Fruit fly (Drosophila melanogaster) whole organism, embryonic: ENCODE measurements around the gene CG11674.

Experiments used
- CG10147 ChIP-seq: fragments of 200-800 bp; sonication (Bioruptor generic); optimal IDR thresholded peaks from 2 replicates; lab custom pipeline; 2019; ENCODE audit warnings: missing biosample characterization, mild to moderate bottlenecking, missing genetic modification characterization, moderate library complexity
- CG10267 ChIP-seq: fragments of 200-800 bp; sonication (Bioruptor generic); optimal IDR thresholded peaks from 2 replicates; lab custom pipeline; 2018; ENCODE audit warnings: missing biosample characterization, mild to moderate bottlenecking, missing genetic modification characterization, moderate library complexity
- CG10366 ChIP-seq: fragments of 200-800 bp; sonication (Bioruptor generic); IDR thresholded peaks from 2 replicates; pipeline ENCODE4 v1.3.6; 2022; ENCODE audit warnings: missing biosample characterization, missing genetic modification characterization
- CG10565 ChIP-seq: fragments of 200-800 bp; sonication (Bioruptor generic); optimal IDR thresholded peaks from 3 replicates; lab custom pipeline; 2016; ENCODE audit warnings: missing biosample characterization, mild to moderate bottlenecking, missing genetic modification characterization
- CG11456 ChIP-seq: fragments of 200-800 bp; sonication (Bioruptor generic); IDR thresholded peaks from 3 replicates; pipeline ENCODE4 v1.3.6; 2022; ENCODE audit warnings: missing biosample characterization, missing genetic modification characterization
- CG12155 ChIP-seq: fragments of 200-800 bp; sonication (Bioruptor generic); optimal IDR thresholded peaks from 3 replicates; lab custom pipeline; 2016; ENCODE audit warnings: missing biosample characterization, missing genetic modification characterization
- CG12942 ChIP-seq: fragments of 200-800 bp; sonication (Bioruptor generic); optimal IDR thresholded peaks from 3 replicates; lab custom pipeline; 2016; ENCODE audit warnings: missing biosample characterization, missing genetic modification characterization
- CG13894 ChIP-seq: fragments of 200-800 bp; sonication (Bioruptor generic); optimal IDR thresholded peaks from 3 replicates; lab custom pipeline; 2018; ENCODE audit warnings: missing biosample characterization, mild to moderate bottlenecking, missing genetic modification characterization, moderate library complexity
- CG14667 ChIP-seq: fragments of 200-800 bp; sonication (Bioruptor generic); IDR thresholded peaks from 2 replicates; pipeline ENCODE4 v1.3.6; 2022; ENCODE audit warnings: missing biosample characterization, missing genetic modification characterization
- CG1602 ChIP-seq: fragments of 200-800 bp; sonication (Bioruptor generic); optimal IDR thresholded peaks from 3 replicates; lab custom pipeline; 2016; ENCODE audit warnings: missing biosample characterization, missing genetic modification characterization
- CG1603 ChIP-seq: fragments of 200-800 bp; sonication (Bioruptor generic); optimal IDR thresholded peaks from 2 replicates; lab custom pipeline; 2019; ENCODE audit warnings: missing biosample characterization, mild to moderate bottlenecking, missing genetic modification characterization, moderate library complexity
- CG16863 ChIP-seq: fragments of 200-800 bp; sonication (Bioruptor generic); optimal IDR thresholded peaks from 3 replicates; lab custom pipeline; 2016; ENCODE audit warnings: missing biosample characterization, missing genetic modification characterization
- CG18262 ChIP-seq: fragments of 200-800 bp; optimal IDR thresholded peaks from 3 replicates; lab custom pipeline; 2019; ENCODE audit warnings: missing biosample characterization, mild to moderate bottlenecking, missing genetic modification characterization, moderate library complexity
- CG18599 ChIP-seq: fragments of 200-800 bp; sonication (Bioruptor generic); optimal IDR thresholded peaks from 3 replicates; lab custom pipeline; 2017; ENCODE audit warnings: missing biosample characterization, missing genetic modification characterization, mild to moderate bottlenecking, moderate library complexity, missing genetic modification reagents
- CG4707 ChIP-seq: fragments of 200-800 bp; sonication (Bioruptor generic); optimal IDR thresholded peaks from 2 replicates; lab custom pipeline; 2018; ENCODE audit warnings: missing biosample characterization, mild to moderate bottlenecking, missing genetic modification characterization, moderate library complexity
- CG9797 ChIP-seq: fragments of 200-800 bp; sonication (Bioruptor generic); optimal IDR thresholded peaks from 3 replicates; lab custom pipeline; 2018; ENCODE audit warnings: missing biosample characterization, mild to moderate bottlenecking, missing genetic modification characterization
- Deaf1 ChIP-seq: fragments of 200-800 bp; optimal IDR thresholded peaks from 3 replicates; lab custom pipeline; 2019; ENCODE audit warnings: missing biosample characterization, mild to moderate bottlenecking, missing genetic modification characterization, moderate library complexity
- Dek ChIP-seq: fragments of 200-800 bp; sonication (Bioruptor generic); optimal IDR thresholded peaks from 3 replicates; lab custom pipeline; 2019; ENCODE audit warnings: missing biosample characterization, mild to moderate bottlenecking, missing genetic modification characterization, moderate library complexity
- Fer3 ChIP-seq: fragments of 200-800 bp; sonication (Bioruptor generic); optimal IDR thresholded peaks from 2 replicates; lab custom pipeline; 2018; ENCODE audit warnings: missing biosample characterization, mild to moderate bottlenecking, missing genetic modification characterization, moderate library complexity
- GATAe ChIP-seq: fragments of 200-800 bp; sonication (Bioruptor generic); conservative IDR thresholded peaks from 2 replicates; pipeline ENCODE4 v1.3.6; 2022; ENCODE audit warnings: missing biosample characterization, missing genetic modification characterization
- H2.0 ChIP-seq: fragments of 200-800 bp; sonication (Bioruptor generic); IDR thresholded peaks from 2 replicates; pipeline ENCODE4 v1.3.6; 2022; ENCODE audit warnings: missing biosample characterization, missing genetic modification characterization
- HmgD ChIP-seq: fragments of 200-800 bp; sonication (Bioruptor generic); optimal IDR thresholded peaks from 3 replicates; lab custom pipeline; 2016; ENCODE audit warnings: missing biosample characterization, missing genetic modification characterization
- Hr39 ChIP-seq: fragments of >200 bp; optimal IDR thresholded peaks from 2 replicates; lab custom pipeline; 2017
- Lhr ChIP-seq: fragments of 200-800 bp; sonication (Bioruptor generic); optimal IDR thresholded peaks from 3 replicates; lab custom pipeline; 2017; ENCODE audit warnings: mild to moderate bottlenecking, missing biosample characterization, missing genetic modification reagents, missing genetic modification characterization
- Lpt ChIP-seq: fragments of >200 bp; optimal IDR thresholded peaks from 2 replicates; lab custom pipeline; 2018; ENCODE audit warnings: missing biosample characterization, missing genetic modification characterization
- Myb ChIP-seq: fragments of 200-800 bp; sonication (Bioruptor generic); optimal IDR thresholded peaks from 2 replicates; lab custom pipeline; 2016; ENCODE audit warnings: missing biosample characterization, missing genetic modification characterization
- NC2α ChIP-seq: fragments of 200-800 bp; sonication (Bioruptor generic); optimal IDR thresholded peaks from 2 replicates; lab custom pipeline; 2016; ENCODE audit warnings: missing biosample characterization, missing genetic modification characterization
- Neu2 ChIP-seq: fragments of 200-800 bp; sonication (Bioruptor generic); optimal IDR thresholded peaks from 3 replicates; lab custom pipeline; 2016; ENCODE audit warnings: missing biosample characterization, missing genetic modification characterization, borderline replicate concordance
- Side ChIP-seq: fragments of 200-800 bp; sonication (Bioruptor generic); optimal IDR thresholded peaks from 2 replicates; lab custom pipeline; 2016; ENCODE audit warnings: missing biosample characterization, missing genetic modification characterization
- Spps ChIP-seq: fragments of 200-800 bp; sonication (Bioruptor generic); optimal IDR thresholded peaks from 2 replicates; lab custom pipeline; 2018; ENCODE audit warnings: missing biosample characterization, mild to moderate bottlenecking, missing genetic modification characterization
- ato ChIP-seq: fragments of 200-800 bp; sonication (Bioruptor generic); IDR thresholded peaks from 2 replicates; pipeline ENCODE4 v1.3.6; 2022; ENCODE audit warnings: missing biosample characterization, missing genetic modification characterization; ENCODE audit not compliant: partially characterized antibody
- bab2 ChIP-seq: fragments of 200-800 bp; sonication (Bioruptor generic); optimal IDR thresholded peaks from 2 replicates; lab custom pipeline; 2016; ENCODE audit warnings: missing biosample characterization, missing genetic modification characterization
- cad ChIP-seq: fragments of >200 bp; optimal IDR thresholded peaks from 2 replicates; lab custom pipeline; 2017; ENCODE audit warnings: missing biosample characterization, missing genetic modification characterization
- caup ChIP-seq: fragments of 200-800 bp; sonication (Bioruptor generic); optimal IDR thresholded peaks from 3 replicates; lab custom pipeline; 2017; ENCODE audit warnings: missing biosample characterization, mild to moderate bottlenecking, missing genetic modification characterization, moderate library complexity; ENCODE audit not compliant: severe bottlenecking
- chn ChIP-seq: fragments of 200-800 bp; sonication (Bioruptor generic); optimal IDR thresholded peaks from 2 replicates; lab custom pipeline; 2016; ENCODE audit warnings: missing biosample characterization, missing genetic modification characterization
- dmrt99B ChIP-seq: fragments of 200-800 bp; sonication (Bioruptor generic); optimal IDR thresholded peaks from 2 replicates; lab custom pipeline; 2018; ENCODE audit warnings: missing biosample characterization, mild to moderate bottlenecking, missing genetic modification characterization, moderate library complexity
- eyg ChIP-seq: fragments of 200-800 bp; sonication (Bioruptor generic); optimal IDR thresholded peaks from 3 replicates; lab custom pipeline; 2016; ENCODE audit warnings: missing biosample characterization, missing genetic modification characterization
- fu2 ChIP-seq: fragments of 200-800 bp; sonication (Bioruptor generic); optimal IDR thresholded peaks from 2 replicates; lab custom pipeline; 2016; ENCODE audit warnings: missing biosample characterization, missing genetic modification characterization
- ind ChIP-seq: fragments of 200-800 bp; sonication (Bioruptor generic); optimal IDR thresholded peaks from 3 replicates; lab custom pipeline; 2016; ENCODE audit warnings: missing biosample characterization, missing genetic modification characterization
- ken ChIP-seq: fragments of 200-800 bp; sonication (Bioruptor generic); IDR thresholded peaks from 3 replicates; pipeline ENCODE4 v1.3.6; 2022; ENCODE audit warnings: missing biosample characterization, missing genetic modification characterization
- kni ChIP-seq: fragments of 200-800 bp; sonication (Bioruptor generic); optimal IDR thresholded peaks from 3 replicates; lab custom pipeline; 2017; ENCODE audit warnings: mild to moderate bottlenecking, missing biosample characterization, missing genetic modification reagents, missing genetic modification characterization
- maf-S ChIP-seq: fragments of 200-800 bp; sonication (Bioruptor generic); optimal IDR thresholded peaks from 2 replicates; lab custom pipeline; 2016; ENCODE audit warnings: missing biosample characterization, missing genetic modification characterization
- sna ChIP-seq: fragments of 200-800 bp; sonication (Bioruptor generic); IDR thresholded peaks from 2 replicates; pipeline ENCODE4 v1.3.6; 2022; ENCODE audit warnings: missing biosample characterization, missing genetic modification characterization; ENCODE audit not compliant: partially characterized antibody
- ttk ChIP-seq: fragments of 200-800 bp; sonication (Bioruptor generic); IDR thresholded peaks from 2 replicates; pipeline ENCODE4 v2.1.2; 2022; ENCODE audit warnings: missing biosample characterization, missing genetic modification characterization
- tup ChIP-seq: fragments of 200-800 bp; sonication (Bioruptor generic); optimal IDR thresholded peaks from 2 replicates; lab custom pipeline; 2016; ENCODE audit warnings: missing biosample characterization, mild to moderate bottlenecking, missing genetic modification characterization, moderate library complexity
- unc-4 ChIP-seq: fragments of 200-800 bp; sonication (Bioruptor generic); IDR thresholded peaks from 2 replicates; pipeline ENCODE4 v1.3.6; 2022; ENCODE audit warnings: missing biosample characterization, missing genetic modification characterization; ENCODE audit not compliant: partially characterized antibody
- vfl ChIP-seq: fragments of 200-800 bp; sonication (Bioruptor generic); optimal IDR thresholded peaks from 2 replicates; lab custom pipeline; 2016; ENCODE audit warnings: missing biosample characterization, missing genetic modification characterization
- wek ChIP-seq: fragments of 200-800 bp; sonication (Bioruptor generic); optimal IDR thresholded peaks from 3 replicates; lab custom pipeline; 2018; ENCODE audit warnings: missing biosample characterization, mild to moderate bottlenecking, missing genetic modification characterization, moderate library complexity
- zen ChIP-seq: fragments of 200-800 bp; sonication (Bioruptor generic); optimal IDR thresholded peaks from 3 replicates; lab custom pipeline; 2018; ENCODE audit warnings: missing biosample characterization, mild to moderate bottlenecking, missing genetic modification characterization, moderate library complexity

Gene CG11674

dm6 chrX:14208426-14209208 lies 17.1 kb downstream of the CG11674 start (continued):
- peak; percentile 30 for TF ChIP-seq chn
- TF ChIP-seq ttk = peak; percentile 42; the same call in 1 of the 2 replicates
- TF ChIP-seq CG9797 = no peak
- TF ChIP-seq sna (GFP tag; lab: Robert Waterston, UW) = no peak
- peak; percentile 67 for TF ChIP-seq CG18262
- peak; percentile 70 for TF ChIP-seq CG10267 (tag; lab: Kevin White, UChicago)
- no peak for TF ChIP-seq HmgD (GFP tag; lab: Kevin White, UChicago)
- peak; percentile 63 for TF ChIP-seq Spps (tag; lab: Kevin White, UChicago)
- TF ChIP-seq CG12942 (GFP tag; lab: Kevin White, UChicago) = no peak
- TF ChIP-seq ato = no peak
- peak; percentile 17 for TF ChIP-seq Deaf1 (tag; lab: Kevin White, UChicago)
- TF ChIP-seq maf-S (GFP tag; lab: Kevin White, UChicago) = no peak
- no peak for TF ChIP-seq caup (GFP tag; lab: Kevin White, UChicago)
- TF ChIP-seq CG10366 (GFP tag; lab: Robert Waterston, UW) = peak; percentile 42; the same call in 1 of the 2 replicates
- peak; percentile 74 for TF ChIP-seq dmrt99B (tag; lab: Kevin White, UChicago)
- TF ChIP-seq fu2 = no peak
- no peak for TF ChIP-seq Lpt (GFP tag; lab: Kevin White, UChicago)
- no peak for TF ChIP-seq CG13894 (tag; lab: Kevin White, UChicago)
- TF ChIP-seq zen (tag; lab: Kevin White, UChicago) = peak; percentile 19
- TF ChIP-seq vfl (GFP tag; lab: Kevin White, UChicago) = no peak
- TF ChIP-seq cad (GFP tag; lab: Kevin White, UChicago) = no peak
- no peak for TF ChIP-seq CG11456 (GFP tag; lab: Robert Waterston, UW)
- TF ChIP-seq Myb (GFP tag; lab: Kevin White, UChicago) = peak; percentile 1
- peak; percentile 21 for TF ChIP-seq Side (GFP tag; lab: Kevin White, UChicago)
- TF ChIP-seq GATAe (GFP tag; lab: Robert Waterston, UW) = peak; percentile 88
- peak; percentile 40 for TF ChIP-seq CG1602 (GFP tag; lab: Kevin White, UChicago)
- peak; percentile 59 for TF ChIP-seq CG18599
- no peak; the same call in 2 of the 3 replicates for TF ChIP-seq ken (GFP tag; lab: Robert Waterston, UW)
- TF ChIP-seq ind = peak; percentile 46
- no peak for TF ChIP-seq Neu2 (GFP tag; lab: Kevin White, UChicago)
- TF ChIP-seq Hr39 (lab: Kevin White, UChicago) = no peak
- TF ChIP-seq CG12155 (GFP tag; lab: Kevin White, UChicago) = no peak
- peak; percentile 47 for TF ChIP-seq H2.0
- TF ChIP-seq CG4707 = peak; percentile 52
- no peak for TF ChIP-seq bab2 (GFP tag; lab: Kevin White, UChicago)
- TF ChIP-seq kni (GFP tag; lab: Kevin White, UChicago) = peak; percentile 16
- no peak for TF ChIP-seq NC2α
- no peak for TF ChIP-seq CG10565
- no peak for TF ChIP-seq wek (GFP tag; lab: Kevin White, UChicago)
- TF ChIP-seq eyg (GFP tag; lab: Kevin White, UChicago) = no peak
- TF ChIP-seq CG10147 (GFP tag; lab: Kevin White, UChicago) = peak; percentile 56
- TF ChIP-seq Lhr (GFP tag; lab: Kevin White, UChicago) = no peak
- no peak for TF ChIP-seq tup (GFP tag; lab: Kevin White, UChicago)
- peak; percentile 35 for TF ChIP-seq Fer3 (tag; lab: Kevin White, UChicago)
- TF ChIP-seq unc-4 (GFP tag; lab: Robert Waterston, UW) = no peak
- peak; percentile 40 for TF ChIP-seq CG1603 (tag; lab: Kevin White, UChicago)
- peak; percentile 22 for TF ChIP-seq Dek (tag; lab: Kevin White, UChicago)
- TF ChIP-seq CG14667 = no peak
- peak; percentile 36 for TF ChIP-seq CG16863 (GFP tag; lab: Kevin White, UChicago)
